Fruit fly (Drosophila melanogaster) whole organism, prepupa: ENCODE data around the gene Rad60.
A peak's percentile ranks its signal among the peaks of the same experiment; 100 is the strongest.

ENCODE experiments used
- CG10631 ChIP-seq: fragments of 200-800 bp; sonication (Bioruptor generic); optimal IDR thresholded peaks from 2 replicates; lab custom pipeline; 2016; ENCODE audit warnings: missing biosample characterization, missing genetic modification characterization
- CG10669 ChIP-seq: fragments of 200-800 bp; sonication (Bioruptor generic); optimal IDR thresholded peaks from 3 replicates; lab custom pipeline; 2018; ENCODE audit warnings: missing biosample characterization, mild to moderate bottlenecking, missing genetic modification characterization, moderate library complexity
- CG11294 ChIP-seq: fragments of 200-800 bp; sonication (Bioruptor generic); IDR thresholded peaks from 2 replicates; pipeline ENCODE4 v1.3.6; 2022; ENCODE audit warnings: missing biosample characterization, missing genetic modification characterization
- CG11762 ChIP-seq: fragments of 200-800 bp; sonication (Bioruptor generic); optimal IDR thresholded peaks from 3 replicates; lab custom pipeline; 2016; ENCODE audit warnings: missing biosample characterization, missing genetic modification characterization; ENCODE audit not compliant: insufficient read depth
- CG11902 ChIP-seq: fragments of 200-800 bp; sonication (Bioruptor generic); optimal IDR thresholded peaks from 3 replicates; lab custom pipeline; 2016; ENCODE audit warnings: missing biosample characterization, missing genetic modification characterization
- CG15336 ChIP-seq: fragments of 200-800 bp; sonication (Bioruptor generic); IDR thresholded peaks from 2 replicates; pipeline ENCODE4 v1.3.6; 2022; ENCODE audit warnings: missing biosample characterization, missing genetic modification characterization
- CG1621 ChIP-seq: fragments of 200-800 bp; sonication (Bioruptor generic); optimal IDR thresholded peaks from 3 replicates; lab custom pipeline; 2018; ENCODE audit warnings: missing biosample characterization, mild to moderate bottlenecking, missing genetic modification characterization
- CG16779 ChIP-seq: fragments of 200-800 bp; sonication (Bioruptor generic); optimal IDR thresholded peaks from 3 replicates; lab custom pipeline; 2017; ENCODE audit warnings: missing biosample characterization, mild to moderate bottlenecking, missing genetic modification characterization
- CG3032 ChIP-seq: fragments of 200-800 bp; optimal IDR thresholded peaks from 2 replicates; lab custom pipeline; 2019; ENCODE audit warnings: missing biosample characterization, mild to moderate bottlenecking, missing genetic modification characterization, moderate library complexity
- CG31627 ChIP-seq: fragments of 200-800 bp; sonication (Bioruptor generic); optimal IDR thresholded peaks from 3 replicates; lab custom pipeline; 2016; ENCODE audit warnings: missing biosample characterization, missing genetic modification characterization
- CG32006 ChIP-seq: fragments of 200-800 bp; sonication (Bioruptor generic); optimal IDR thresholded peaks from 3 replicates; lab custom pipeline; 2017; ENCODE audit warnings: missing biosample characterization, mild to moderate bottlenecking, missing genetic modification characterization
- CG34406 ChIP-seq: fragments of 200-800 bp; sonication (Bioruptor generic); optimal IDR thresholded peaks from 3 replicates; lab custom pipeline; 2016; ENCODE audit warnings: missing biosample characterization, missing genetic modification characterization
- CG3919 ChIP-seq: fragments of 200-800 bp; sonication (Bioruptor generic); optimal IDR thresholded peaks from 3 replicates; lab custom pipeline; 2016; ENCODE audit warnings: missing biosample characterization, missing genetic modification characterization
- CG6163 ChIP-seq: fragments of 200-800 bp; sonication (Bioruptor generic); IDR thresholded peaks from 3 replicates; pipeline ENCODE4 v1.3.6; 2022; ENCODE audit warnings: missing biosample characterization, missing genetic modification characterization
- CG6276 ChIP-seq: fragments of 200-800 bp; sonication (Bioruptor generic); optimal IDR thresholded peaks from 2 replicates; lab custom pipeline; 2017; ENCODE audit warnings: missing biosample characterization, mild to moderate bottlenecking, missing genetic modification characterization
- CG6792 ChIP-seq: fragments of 200-800 bp; sonication (Bioruptor generic); optimal IDR thresholded peaks from 3 replicates; lab custom pipeline; 2016; ENCODE audit warnings: missing biosample characterization, missing genetic modification characterization
- CG6808 ChIP-seq: fragments of 200-800 bp; sonication (Bioruptor generic); optimal IDR thresholded peaks from 3 replicates; lab custom pipeline; 2017; ENCODE audit warnings: missing biosample characterization, missing genetic modification characterization, mild to moderate bottlenecking, moderate library complexity, missing genetic modification reagents
- CG6854 ChIP-seq: fragments of 200-800 bp; sonication (Bioruptor generic); optimal IDR thresholded peaks from 2 replicates; lab custom pipeline; 2017; ENCODE audit warnings: missing biosample characterization, mild to moderate bottlenecking, missing genetic modification characterization
- CG7368 ChIP-seq: fragments of 200-800 bp; sonication (Bioruptor generic); optimal IDR thresholded peaks from 3 replicates; lab custom pipeline; 2016; ENCODE audit warnings: missing biosample characterization, missing genetic modification characterization
- CG8119 ChIP-seq: fragments of 200-800 bp; sonication (Bioruptor generic); IDR thresholded peaks from 3 replicates; pipeline ENCODE4 v1.3.6; 2022; ENCODE audit warnings: missing biosample characterization, missing genetic modification characterization
- CG8319 ChIP-seq: fragments of 200-800 bp; sonication (Bioruptor generic); optimal IDR thresholded peaks from 3 replicates; lab custom pipeline; 2016; ENCODE audit warnings: missing biosample characterization, missing genetic modification characterization
- CG8632 ChIP-seq: fragments of 200-800 bp; sonication (Bioruptor generic); optimal IDR thresholded peaks from 3 replicates; lab custom pipeline; 2016; ENCODE audit warnings: missing biosample characterization, missing genetic modification characterization
- CG9139 ChIP-seq: fragments of 200-800 bp; sonication (Bioruptor generic); optimal IDR thresholded peaks from 3 replicates; lab custom pipeline; 2017; ENCODE audit warnings: missing biosample characterization, mild to moderate bottlenecking, missing genetic modification characterization
- Eip75B ChIP-seq: fragments of 200-800 bp; sonication (Bioruptor generic); optimal IDR thresholded peaks from 3 replicates; lab custom pipeline; 2016; ENCODE audit warnings: missing biosample characterization, missing genetic modification characterization
- Eip78C ChIP-seq: fragments of 200-800 bp; sonication (Bioruptor generic); peaks from one replicate; lab custom pipeline; 2016; ENCODE audit warnings: missing biosample characterization, missing genetic modification characterization
- Eip93F ChIP-seq: fragments of 200-800 bp; sonication (Bioruptor generic); optimal IDR thresholded peaks from 2 replicates; lab custom pipeline; 2016; ENCODE audit warnings: missing biosample characterization, mild to moderate bottlenecking, missing genetic modification characterization
- Ets96B ChIP-seq: fragments of 200-800 bp; optimal IDR thresholded peaks from 2 replicates; lab custom pipeline; 2019; ENCODE audit warnings: missing biosample characterization, mild to moderate bottlenecking, missing genetic modification characterization, moderate library complexity
- Hr39 ChIP-seq: fragments of 200-800 bp; sonication (Bioruptor generic); optimal IDR thresholded peaks from 2 replicates; lab custom pipeline; 2016; ENCODE audit warnings: missing biosample characterization, missing genetic modification characterization
- Hr4 ChIP-seq: fragments of 200-800 bp; sonication (Bioruptor generic); optimal IDR thresholded peaks from 3 replicates; lab custom pipeline; 2016; ENCODE audit warnings: missing biosample characterization, missing genetic modification characterization
- Lpt ChIP-seq: fragments of 200-800 bp; sonication (Bioruptor generic); optimal IDR thresholded peaks from 3 replicates; lab custom pipeline; 2016; ENCODE audit warnings: missing biosample characterization, missing genetic modification characterization
- Met ChIP-seq: fragments of 200-800 bp; sonication (Bioruptor generic); optimal IDR thresholded peaks from 3 replicates; lab custom pipeline; 2016; ENCODE audit warnings: missing biosample characterization, missing genetic modification characterization
- Smox ChIP-seq: fragments of 200-800 bp; sonication (Bioruptor generic); optimal IDR thresholded peaks from 3 replicates; lab custom pipeline; 2016; ENCODE audit warnings: missing biosample characterization, missing genetic modification characterization
- Sox102F ChIP-seq: fragments of 200-800 bp; sonication (Bioruptor generic); optimal IDR thresholded peaks from 2 replicates; lab custom pipeline; 2016; ENCODE audit warnings: missing biosample characterization, mild to moderate bottlenecking, missing genetic modification characterization
- Sox14 ChIP-seq: fragments of 200-800 bp; sonication (Bioruptor generic); optimal IDR thresholded peaks from 3 replicates; lab custom pipeline; 2016; ENCODE audit warnings: missing biosample characterization, missing genetic modification characterization
- Sox15 ChIP-seq: fragments of 200-800 bp; sonication (Bioruptor generic); optimal IDR thresholded peaks from 3 replicates; lab custom pipeline; 2016; ENCODE audit warnings: missing biosample characterization, missing genetic modification characterization
- acj6 ChIP-seq: fragments of 200-800 bp; sonication (Bioruptor generic); optimal IDR thresholded peaks from 3 replicates; lab custom pipeline; 2016; ENCODE audit warnings: missing biosample characterization, missing genetic modification characterization
- dac ChIP-seq: fragments of 200-800 bp; sonication (Bioruptor generic); optimal IDR thresholded peaks from 2 replicates; lab custom pipeline; 2017; ENCODE audit warnings: missing biosample characterization, mild to moderate bottlenecking, missing genetic modification characterization
- dsx ChIP-seq: fragments of 200-800 bp; optimal IDR thresholded peaks from 3 replicates; lab custom pipeline; 2019; ENCODE audit warnings: missing biosample characterization, mild to moderate bottlenecking, missing genetic modification characterization, moderate library complexity; ENCODE audit not compliant: poor library complexity, severe bottlenecking
- esn ChIP-seq: fragments of 200-800 bp; sonication (Bioruptor generic); optimal IDR thresholded peaks from 2 replicates; lab custom pipeline; 2016; ENCODE audit warnings: missing biosample characterization, mild to moderate bottlenecking, missing genetic modification characterization, moderate library complexity
- fd59A ChIP-seq: fragments of 200-800 bp; sonication (Bioruptor generic); optimal IDR thresholded peaks from 2 replicates; lab custom pipeline; 2017; ENCODE audit warnings: missing biosample characterization, mild to moderate bottlenecking, missing genetic modification characterization, missing genetic modification reagents
- fkh ChIP-seq: fragments of 200-800 bp; sonication (Bioruptor generic); optimal IDR thresholded peaks from 3 replicates; lab custom pipeline; 2017; ENCODE audit warnings: missing biosample characterization, mild to moderate bottlenecking, missing genetic modification characterization, moderate library complexity
- net ChIP-seq: fragments of 200-800 bp; sonication (Bioruptor generic); optimal IDR thresholded peaks from 3 replicates; lab custom pipeline; 2016; ENCODE audit warnings: missing biosample characterization, missing genetic modification characterization
- pdm3 ChIP-seq: fragments of 200-800 bp; sonication (Bioruptor generic); optimal IDR thresholded peaks from 3 replicates; lab custom pipeline; 2016; ENCODE audit warnings: missing biosample characterization, missing genetic modification characterization
- salr ChIP-seq, 2 experiments: fragments of 200-800 bp; sonication (Bioruptor generic); optimal IDR thresholded peaks; 3 replicates each; lab custom pipeline; 2016 to 2018; ENCODE audit warnings: missing biosample characterization in 2 of 2, missing genetic modification characterization in 2 of 2, mild to moderate bottlenecking in 1 of 2
- spab ChIP-seq: fragments of 200-800 bp; sonication (Bioruptor generic); optimal IDR thresholded peaks from 2 replicates; lab custom pipeline; 2017; ENCODE audit warnings: missing biosample characterization, mild to moderate bottlenecking, missing genetic modification characterization, missing genetic modification reagents
- ss ChIP-seq, 2 experiments: fragments of 200-800 bp; sonication (Bioruptor generic); optimal IDR thresholded peaks; 2 replicates in 1 of 2; 3 replicates in 1 of 2; lab custom pipeline; 2017 to 2018; ENCODE audit warnings: mild to moderate bottlenecking in 2 of 2, missing biosample characterization in 2 of 2, missing genetic modification characterization in 2 of 2, moderate library complexity in 1 of 2
- svp ChIP-seq: fragments of 200-800 bp; sonication (Bioruptor generic); peaks from one replicate; lab custom pipeline; 2016; ENCODE audit warnings: missing biosample characterization, missing genetic modification characterization
- vri ChIP-seq: fragments of 200-800 bp; sonication (Bioruptor generic); optimal IDR thresholded peaks from 3 replicates; lab custom pipeline; 2016; ENCODE audit warnings: missing biosample characterization, mild to moderate bottlenecking, missing genetic modification characterization

Rad60 gene

dm6 chr3R:23223151-23223810, 28.0 kb downstream of the Rad60 start:
- TF ChIP-seq CG6163 (no peak), Eip93F (GFP tag; lab: Kevin White, UChicago) (peak; percentile 75), Smox (peak; percentile 5), CG1621 (no peak), Met (GFP tag; lab: Kevin White, UChicago) (peak; percentile 1), svp (GFP tag; lab: Kevin White, UChicago) (peak; percentile 71), pdm3 (GFP tag; lab: Kevin White, UChicago) (no peak), fkh (GFP tag; lab: Kevin White, UChicago) (peak; percentile 38), Eip78C (GFP tag; lab: Kevin White, UChicago) (peak; percentile 52), vri (GFP tag; lab: Kevin White, UChicago) (peak; percentile 82), ss (GFP tag; optimal IDR thresholded peaks at IDR 0.05; lab: Kevin White, UChicago) (no peak)

- TF ChIP-seq CG8319 (GFP tag; lab: Kevin White, UChicago), result no peak
- no peak for TF ChIP-seq CG10631 (GFP tag; lab: Kevin White, UChicago)
- TF ChIP-seq CG11902 (GFP tag; lab: Kevin White, UChicago), result no peak
- peak; percentile 86 for TF ChIP-seq dsx (GFP tag; lab: Kevin White, UChicago)
- TF ChIP-seq Lpt (GFP tag; lab: Kevin White, UChicago), result no peak
- TF ChIP-seq Hr39 (GFP tag; lab: Kevin White, UChicago), result no peak
- TF ChIP-seq CG16779 (tag; lab: Kevin White, UChicago), result peak; percentile 45
- TF ChIP-seq Ets96B (tag; lab: Kevin White, UChicago), result no peak
- TF ChIP-seq CG6276 (GFP tag; lab: Kevin White, UChicago), result peak; percentile 60
- TF ChIP-seq Hr4 (GFP tag; lab: Kevin White, UChicago), result no peak
- TF ChIP-seq Met (GFP tag; lab: Kevin White, UChicago), result peak; percentile 8
- TF ChIP-seq spab (GFP tag; lab: Kevin White, UChicago), result peak; percentile 28
- no peak for TF ChIP-seq CG32006 (GFP tag; lab: Kevin White, UChicago)
- no peak for TF ChIP-seq CG34406 (GFP tag; lab: Kevin White, UChicago)
- no peak for TF ChIP-seq fkh (GFP tag; lab: Kevin White, UChicago)
- TF ChIP-seq CG1621, result peak; percentile 25
- peak; percentile 57 for TF ChIP-seq CG6808 (GFP tag; lab: Kevin White, UChicago)
- TF ChIP-seq CG3032, result no peak
- TF ChIP-seq CG10669 (GFP tag; lab: Kevin White, UChicago), result no peak
- peak; percentile 53 for TF ChIP-seq Sox102F (GFP tag; lab: Kevin White, UChicago)
- TF ChIP-seq Eip75B (GFP tag; lab: Kevin White, UChicago), result no peak
- peak; percentile 24 for TF ChIP-seq esn (GFP tag; lab: Kevin White, UChicago)
- no peak for TF ChIP-seq CG7368 (GFP tag; lab: Kevin White, UChicago)
- peak; percentile 28 for TF ChIP-seq CG3919 (GFP tag; lab: Kevin White, UChicago)
- TF ChIP-seq Sox15 (GFP tag; lab: Kevin White, UChicago), result no peak
- TF ChIP-seq vri (GFP tag; lab: Kevin White, UChicago), result peak; percentile 71
- no peak for TF ChIP-seq salr (GFP tag; optimal IDR thresholded peaks at IDR 0.05; lab: Kevin White, UChicago)
- no peak for TF ChIP-seq CG8632 (GFP tag; lab: Kevin White, UChicago)
- TF ChIP-seq Sox14 (GFP tag; lab: Kevin White, UChicago), result peak; percentile 53
- no peak for TF ChIP-seq fd59A (GFP tag; lab: Kevin White, UChicago)
- TF ChIP-seq dac (GFP tag; lab: Kevin White, UChicago), result no peak
- TF ChIP-seq net (GFP tag; lab: Kevin White, UChicago), result peak; percentile 7
- TF ChIP-seq ss (GFP tag; optimal IDR thresholded peaks at IDR 0.05; lab: Kevin White, UChicago), result peak; percentile 69 to 70
- peak; percentile 81 for TF ChIP-seq svp (GFP tag; lab: Kevin White, UChicago)
- TF ChIP-seq CG9139 (GFP tag; lab: Kevin White, UChicago), result peak; percentile 20
- TF ChIP-seq CG6854 (GFP tag; lab: Kevin White, UChicago), result peak; percentile 80
- no peak for TF ChIP-seq CG11294 (GFP tag; lab: Robert Waterston, UW)
- TF ChIP-seq CG15336, result no peak
- peak; percentile 17; the same call in 1 of the 3 replicates for TF ChIP-seq CG8119 (GFP tag; lab: Robert Waterston, UW)
- TF ChIP-seq acj6 (GFP tag; lab: Kevin White, UChicago), result no peak
- no peak for TF ChIP-seq CG6792 (GFP tag; lab: Kevin White, UChicago)
- no peak for TF ChIP-seq CG31627
- no peak for TF ChIP-seq CG11762
Measured at dm6 chr3R:23221680-23222148, 29.6 kb downstream of the Rad60 start.
